Fruit fly (Drosophila melanogaster) whole organism, prepupa: ENCODE data around the gene mRpL22.

ENCODE experiments used
- Blimp-1 ChIP-seq: fragments of 200-800 bp; sonication (Bioruptor generic); optimal IDR thresholded peaks from 3 replicates; lab custom pipeline; 2017; ENCODE audit warnings: missing biosample characterization, missing genetic modification characterization, mild to moderate bottlenecking, moderate library complexity, missing genetic modification reagents
- CG10631 ChIP-seq: fragments of 200-800 bp; sonication (Bioruptor generic); optimal IDR thresholded peaks from 2 replicates; lab custom pipeline; 2016; ENCODE audit warnings: missing biosample characterization, missing genetic modification characterization
- CG10669 ChIP-seq: fragments of 200-800 bp; sonication (Bioruptor generic); optimal IDR thresholded peaks from 3 replicates; lab custom pipeline; 2018; ENCODE audit warnings: missing biosample characterization, mild to moderate bottlenecking, missing genetic modification characterization, moderate library complexity
- CG11294 ChIP-seq: fragments of 200-800 bp; sonication (Bioruptor generic); IDR thresholded peaks from 2 replicates; pipeline ENCODE4 v1.3.6; 2022; ENCODE audit warnings: missing biosample characterization, missing genetic modification characterization
- CG11902 ChIP-seq: fragments of 200-800 bp; sonication (Bioruptor generic); optimal IDR thresholded peaks from 3 replicates; lab custom pipeline; 2016; ENCODE audit warnings: missing biosample characterization, missing genetic modification characterization
- CG15336 ChIP-seq: fragments of 200-800 bp; sonication (Bioruptor generic); IDR thresholded peaks from 2 replicates; pipeline ENCODE4 v1.3.6; 2022; ENCODE audit warnings: missing biosample characterization, missing genetic modification characterization
- CG1621 ChIP-seq: fragments of 200-800 bp; sonication (Bioruptor generic); optimal IDR thresholded peaks from 3 replicates; lab custom pipeline; 2018; ENCODE audit warnings: missing biosample characterization, mild to moderate bottlenecking, missing genetic modification characterization
- CG16779 ChIP-seq: fragments of 200-800 bp; sonication (Bioruptor generic); optimal IDR thresholded peaks from 3 replicates; lab custom pipeline; 2017; ENCODE audit warnings: missing biosample characterization, mild to moderate bottlenecking, missing genetic modification characterization
- CG3032 ChIP-seq: fragments of 200-800 bp; optimal IDR thresholded peaks from 2 replicates; lab custom pipeline; 2019; ENCODE audit warnings: missing biosample characterization, mild to moderate bottlenecking, missing genetic modification characterization, moderate library complexity
- CG31627 ChIP-seq: fragments of 200-800 bp; sonication (Bioruptor generic); optimal IDR thresholded peaks from 3 replicates; lab custom pipeline; 2016; ENCODE audit warnings: missing biosample characterization, missing genetic modification characterization
- CG32006 ChIP-seq: fragments of 200-800 bp; sonication (Bioruptor generic); optimal IDR thresholded peaks from 3 replicates; lab custom pipeline; 2017; ENCODE audit warnings: missing biosample characterization, mild to moderate bottlenecking, missing genetic modification characterization
- CG3919 ChIP-seq: fragments of 200-800 bp; sonication (Bioruptor generic); optimal IDR thresholded peaks from 3 replicates; lab custom pipeline; 2016; ENCODE audit warnings: missing biosample characterization, missing genetic modification characterization
- CG4318 ChIP-seq: fragments of 200-800 bp; sonication (Bioruptor generic); optimal IDR thresholded peaks from 3 replicates; lab custom pipeline; 2017; ENCODE audit warnings: missing biosample characterization, mild to moderate bottlenecking, missing genetic modification characterization
- CG6163 ChIP-seq: fragments of 200-800 bp; sonication (Bioruptor generic); IDR thresholded peaks from 3 replicates; pipeline ENCODE4 v1.3.6; 2022; ENCODE audit warnings: missing biosample characterization, missing genetic modification characterization
- CG6854 ChIP-seq: fragments of 200-800 bp; sonication (Bioruptor generic); optimal IDR thresholded peaks from 2 replicates; lab custom pipeline; 2017; ENCODE audit warnings: missing biosample characterization, mild to moderate bottlenecking, missing genetic modification characterization
- CG7368 ChIP-seq: fragments of 200-800 bp; sonication (Bioruptor generic); optimal IDR thresholded peaks from 3 replicates; lab custom pipeline; 2016; ENCODE audit warnings: missing biosample characterization, missing genetic modification characterization
- CG8119 ChIP-seq: fragments of 200-800 bp; sonication (Bioruptor generic); IDR thresholded peaks from 3 replicates; pipeline ENCODE4 v1.3.6; 2022; ENCODE audit warnings: missing biosample characterization, missing genetic modification characterization
- CG8319 ChIP-seq: fragments of 200-800 bp; sonication (Bioruptor generic); optimal IDR thresholded peaks from 3 replicates; lab custom pipeline; 2016; ENCODE audit warnings: missing biosample characterization, missing genetic modification characterization
- CG8632 ChIP-seq: fragments of 200-800 bp; sonication (Bioruptor generic); optimal IDR thresholded peaks from 3 replicates; lab custom pipeline; 2016; ENCODE audit warnings: missing biosample characterization, missing genetic modification characterization
- Eip75B ChIP-seq: fragments of 200-800 bp; sonication (Bioruptor generic); optimal IDR thresholded peaks from 3 replicates; lab custom pipeline; 2016; ENCODE audit warnings: missing biosample characterization, missing genetic modification characterization
- Eip78C ChIP-seq: fragments of 200-800 bp; sonication (Bioruptor generic); peaks from one replicate; lab custom pipeline; 2016; ENCODE audit warnings: missing biosample characterization, missing genetic modification characterization
- Eip93F ChIP-seq: fragments of 200-800 bp; sonication (Bioruptor generic); optimal IDR thresholded peaks from 2 replicates; lab custom pipeline; 2016; ENCODE audit warnings: missing biosample characterization, mild to moderate bottlenecking, missing genetic modification characterization
- Ets21C ChIP-seq: fragments of 200-800 bp; sonication (Bioruptor generic); optimal IDR thresholded peaks from 3 replicates; lab custom pipeline; 2016; ENCODE audit warnings: missing biosample characterization, missing genetic modification characterization
- Ets96B ChIP-seq: fragments of 200-800 bp; optimal IDR thresholded peaks from 2 replicates; lab custom pipeline; 2019; ENCODE audit warnings: missing biosample characterization, mild to moderate bottlenecking, missing genetic modification characterization, moderate library complexity
- Gug ChIP-seq: fragments of 200-800 bp; sonication (Bioruptor generic); IDR thresholded peaks from 2 replicates; pipeline ENCODE4 v1.3.6; 2022; ENCODE audit warnings: missing biosample characterization, missing genetic modification characterization
- Hr39 ChIP-seq: fragments of 200-800 bp; sonication (Bioruptor generic); optimal IDR thresholded peaks from 2 replicates; lab custom pipeline; 2016; ENCODE audit warnings: missing biosample characterization, missing genetic modification characterization
- Hr4 ChIP-seq: fragments of 200-800 bp; sonication (Bioruptor generic); optimal IDR thresholded peaks from 3 replicates; lab custom pipeline; 2016; ENCODE audit warnings: missing biosample characterization, missing genetic modification characterization
- Lpt ChIP-seq: fragments of 200-800 bp; sonication (Bioruptor generic); optimal IDR thresholded peaks from 3 replicates; lab custom pipeline; 2016; ENCODE audit warnings: missing biosample characterization, missing genetic modification characterization
- Met ChIP-seq: fragments of 200-800 bp; sonication (Bioruptor generic); optimal IDR thresholded peaks from 3 replicates; lab custom pipeline; 2016; ENCODE audit warnings: missing biosample characterization, missing genetic modification characterization
- OdsH ChIP-seq: fragments of 200-800 bp; sonication (Bioruptor generic); optimal IDR thresholded peaks from 3 replicates; lab custom pipeline; 2016; ENCODE audit warnings: missing biosample characterization, missing genetic modification characterization
- Smox ChIP-seq: fragments of 200-800 bp; sonication (Bioruptor generic); optimal IDR thresholded peaks from 3 replicates; lab custom pipeline; 2016; ENCODE audit warnings: missing biosample characterization, missing genetic modification characterization
- Sox102F ChIP-seq: fragments of 200-800 bp; sonication (Bioruptor generic); optimal IDR thresholded peaks from 2 replicates; lab custom pipeline; 2016; ENCODE audit warnings: missing biosample characterization, mild to moderate bottlenecking, missing genetic modification characterization
- Sox15 ChIP-seq: fragments of 200-800 bp; sonication (Bioruptor generic); optimal IDR thresholded peaks from 3 replicates; lab custom pipeline; 2016; ENCODE audit warnings: missing biosample characterization, missing genetic modification characterization
- achi ChIP-seq: fragments of 200-800 bp; sonication (Bioruptor generic); optimal IDR thresholded peaks from 3 replicates; lab custom pipeline; 2016; ENCODE audit warnings: missing biosample characterization, missing genetic modification characterization
- acj6 ChIP-seq: fragments of 200-800 bp; sonication (Bioruptor generic); optimal IDR thresholded peaks from 3 replicates; lab custom pipeline; 2016; ENCODE audit warnings: missing biosample characterization, missing genetic modification characterization
- dac ChIP-seq: fragments of 200-800 bp; sonication (Bioruptor generic); optimal IDR thresholded peaks from 2 replicates; lab custom pipeline; 2017; ENCODE audit warnings: missing biosample characterization, mild to moderate bottlenecking, missing genetic modification characterization
- dsx ChIP-seq: fragments of 200-800 bp; optimal IDR thresholded peaks from 3 replicates; lab custom pipeline; 2019; ENCODE audit warnings: missing biosample characterization, mild to moderate bottlenecking, missing genetic modification characterization, moderate library complexity; ENCODE audit not compliant: poor library complexity, severe bottlenecking
- eg ChIP-seq: fragments of 200-800 bp; sonication (Bioruptor generic); IDR thresholded peaks from 3 replicates; pipeline ENCODE4 v1.3.6; 2022; ENCODE audit warnings: missing biosample characterization, missing genetic modification characterization
- esn ChIP-seq: fragments of 200-800 bp; sonication (Bioruptor generic); optimal IDR thresholded peaks from 2 replicates; lab custom pipeline; 2016; ENCODE audit warnings: missing biosample characterization, mild to moderate bottlenecking, missing genetic modification characterization, moderate library complexity
- fd85E ChIP-seq: fragments of 200-800 bp; sonication (Bioruptor generic); optimal IDR thresholded peaks from 3 replicates; lab custom pipeline; 2016; ENCODE audit warnings: missing biosample characterization, missing genetic modification characterization
- fkh ChIP-seq: fragments of 200-800 bp; sonication (Bioruptor generic); optimal IDR thresholded peaks from 3 replicates; lab custom pipeline; 2017; ENCODE audit warnings: missing biosample characterization, mild to moderate bottlenecking, missing genetic modification characterization, moderate library complexity
- lz ChIP-seq: fragments of 200-800 bp; sonication (Bioruptor generic); optimal IDR thresholded peaks from 3 replicates; lab custom pipeline; 2016; ENCODE audit warnings: missing biosample characterization, missing genetic modification characterization
- net ChIP-seq: fragments of 200-800 bp; sonication (Bioruptor generic); optimal IDR thresholded peaks from 3 replicates; lab custom pipeline; 2016; ENCODE audit warnings: missing biosample characterization, missing genetic modification characterization
- pdm3 ChIP-seq: fragments of 200-800 bp; sonication (Bioruptor generic); optimal IDR thresholded peaks from 3 replicates; lab custom pipeline; 2016; ENCODE audit warnings: missing biosample characterization, missing genetic modification characterization
- salr ChIP-seq, 2 experiments: fragments of 200-800 bp; sonication (Bioruptor generic); optimal IDR thresholded peaks; 3 replicates each; lab custom pipeline; 2016 to 2018; ENCODE audit warnings: missing biosample characterization in 2 of 2, missing genetic modification characterization in 2 of 2, mild to moderate bottlenecking in 1 of 2
- spab ChIP-seq: fragments of 200-800 bp; sonication (Bioruptor generic); optimal IDR thresholded peaks from 2 replicates; lab custom pipeline; 2017; ENCODE audit warnings: missing biosample characterization, mild to moderate bottlenecking, missing genetic modification characterization, missing genetic modification reagents
- ss ChIP-seq, 2 experiments: fragments of 200-800 bp; sonication (Bioruptor generic); optimal IDR thresholded peaks; 2 replicates in 1 of 2; 3 replicates in 1 of 2; lab custom pipeline; 2017 to 2018; ENCODE audit warnings: mild to moderate bottlenecking in 2 of 2, missing biosample characterization in 2 of 2, missing genetic modification characterization in 2 of 2, moderate library complexity in 1 of 2
- svp ChIP-seq: fragments of 200-800 bp; sonication (Bioruptor generic); peaks from one replicate; lab custom pipeline; 2016; ENCODE audit warnings: missing biosample characterization, missing genetic modification characterization

The mRpL22 gene

dm6 chrX:16764955-16765354 is 18.8 kb upstream of the mRpL22 start (continued):
- no peak for TF ChIP-seq CG11294 (GFP tag; lab: Robert Waterston, UW)
- no peak for TF ChIP-seq Blimp-1 (GFP tag; lab: Kevin White, UChicago)
- peak; percentile 1 for TF ChIP-seq CG8632 (GFP tag; lab: Kevin White, UChicago)
- peak in 1 of 2 experiments; percentile 34 for TF ChIP-seq salr (GFP tag; optimal IDR thresholded peaks at IDR 0.05; lab: Kevin White, UChicago)
- no peak for TF ChIP-seq Lpt (GFP tag; lab: Kevin White, UChicago)
- peak; percentile 86 for TF ChIP-seq svp (GFP tag; lab: Kevin White, UChicago)
- no peak for TF ChIP-seq CG31627 (GFP tag; lab: Kevin White, UChicago)
- peak; percentile 28 for TF ChIP-seq CG3919 (GFP tag; lab: Kevin White, UChicago)
- TF ChIP-seq Eip93F (GFP tag; lab: Kevin White, UChicago) = no peak
- peak; percentile 3 for TF ChIP-seq CG10669
- no peak for TF ChIP-seq CG11902 (GFP tag; lab: Kevin White, UChicago)
- TF ChIP-seq CG8119 (GFP tag; lab: Robert Waterston, UW) = peak; percentile 38; the same call in 1 of the 3 replicates
- no peak for TF ChIP-seq fd85E
- TF ChIP-seq CG7368 = no peak
- TF ChIP-seq Met (GFP tag; lab: Kevin White, UChicago) = peak; percentile 42
- TF ChIP-seq fkh = no peak
- peak; percentile 37 for TF ChIP-seq Smox (GFP tag; lab: Kevin White, UChicago)
- TF ChIP-seq Gug (GFP tag; lab: Robert Waterston, UW) = no peak
- TF ChIP-seq spab = peak; percentile 16
- no peak for TF ChIP-seq dac
- no peak for TF ChIP-seq CG6854 (GFP tag; lab: Kevin White, UChicago)
- peak; percentile 23 for TF ChIP-seq CG3032
- TF ChIP-seq, all 60 proteins: peak for 35

- TF ChIP-seq Gug (GFP tag; lab: Robert Waterston, UW) (no peak), CG8632 (GFP tag; lab: Kevin White, UChicago) (peak; percentile 30), CG10631 (GFP tag; lab: Kevin White, UChicago) (peak; percentile 42), Smox (GFP tag; lab: Kevin White, UChicago) (peak; percentile 7), CG4318 (GFP tag; lab: Kevin White, UChicago) (no peak), Eip93F (GFP tag; lab: Kevin White, UChicago) (no peak), Ets96B (peak; percentile 15), CG8319 (GFP tag; lab: Kevin White, UChicago) (no peak), lz (GFP tag; lab: Kevin White, UChicago) (no peak), Hr4 (GFP tag; lab: Kevin White, UChicago) (peak; percentile 63), ss (GFP tag; optimal IDR thresholded peaks at IDR 0.05; lab: Kevin White, UChicago) (peak in 1 of 2 experiments; percentile 24), dsx (GFP tag; lab: Kevin White, UChicago) (peak; percentile 4), pdm3 (GFP tag; lab: Kevin White, UChicago) (peak; percentile 50), CG6163 (GFP tag; lab: Robert Waterston, UW) (no peak), CG8119 (GFP tag; lab: Robert Waterston, UW) (peak; percentile 46; the same call in 2 of the 3 replicates), Eip75B (peak; percentile 37), Sox15 (GFP tag; lab: Kevin White, UChicago) (no peak), CG3032 (peak; percentile 37), CG16779 (tag; lab: Kevin White, UChicago) (no peak), achi (GFP tag; lab: Kevin White, UChicago) (peak; percentile 47), CG1621 (tag; lab: Kevin White, UChicago) (no peak), acj6 (GFP tag; lab: Kevin White, UChicago) (peak; percentile 40), net (no peak), CG15336 (GFP tag; lab: Robert Waterston, UW) (peak; percentile 65; the same call in 1 of the 2 replicates), CG6854 (GFP tag; lab: Kevin White, UChicago) (no peak), Met (GFP tag; lab: Kevin White, UChicago) (peak; percentile 10), Hr39 (GFP tag; lab: Kevin White, UChicago) (no peak), CG11902 (GFP tag; lab: Kevin White, UChicago) (no peak), Blimp-1 (GFP tag; lab: Kevin White, UChicago) (no peak), salr (GFP tag; optimal IDR thresholded peaks at IDR 0.05; lab: Kevin White, UChicago) (no peak), Ets21C (no peak), esn (GFP tag; lab: Kevin White, UChicago) (no peak), CG31627 (GFP tag; lab: Kevin White, UChicago) (no peak), OdsH (GFP tag; lab: Kevin White, UChicago) (peak; percentile 54), fd85E (no peak), eg (GFP tag; lab: Robert Waterston, UW) (0 out of 3 replicates have a peak, but pooled peaks have one; percentile 38), Eip78C (peak; percentile 84), svp (GFP tag; lab: Kevin White, UChicago) (no peak), CG32006 (GFP tag; lab: Kevin White, UChicago) (peak; percentile 55), Sox102F (no peak), CG7368 (no peak)
Measured at dm6 chrX:16765809-16766208, 17.9 kb upstream of the mRpL22 start.
